Worm (Caenorhabditis elegans) whole organism, midembryonic: Measurements from ENCODE around the gene nhr-15.

Source experiments
- ref-1 ChIP-seq: fragments of 200-800 bp; sonication (Bioruptor generic); conservative IDR thresholded peaks from 2 replicates; pipeline ENCODE4 v1.3.6; 2022; ENCODE audit warnings: missing genetic modification reagents, missing genetic modification characterization, missing compliant biosample characterization
- ztf-23 ChIP-seq: fragments of 200-800 bp; sonication (Bioruptor generic); IDR thresholded peaks from 2 replicates; pipeline ENCODE4 v1.3.6; 2022; ENCODE audit warnings: missing genetic modification reagents, missing genetic modification characterization, missing compliant biosample characterization

- TF ChIP-seq ref-1 (GFP tag; lab: Robert Waterston, UW) (no peak), ztf-23 (no peak)
These were observed 39.7 kb upstream of the nhr-15 start, which contains the start of gene nlp-70 for ce11 chrV:272837-273236.
